Fruit fly (Drosophila melanogaster): ENCODE data around the gene CG32845.

Gene CG32845

dm6 chr3L:282276-282675, 9.1 kb upstream of the CG32845 start:
- TF ChIP-seq Sox15 (GFP tag; optimal IDR thresholded peaks at IDR 0.05), result no peak
- TF ChIP-seq esn (GFP tag; optimal IDR thresholded peaks at IDR 0.05), result no peak
- no peak for TF ChIP-seq Sox14 (GFP tag; optimal IDR thresholded peaks at IDR 0.05)
- TF ChIP-seq CG8632 (GFP tag; optimal IDR thresholded peaks at IDR 0.05), result no peak
- no peak for TF ChIP-seq dsx (GFP tag; optimal IDR thresholded peaks at IDR 0.05; ENCODE audit: poor library complexity, severe bottlenecking)
- TF ChIP-seq ss (GFP tag; optimal IDR thresholded peaks at IDR 0.05), result peak in 1 of 2 experiments; percentile 19
- peak; percentile 1 for TF ChIP-seq CG3919 (GFP tag; optimal IDR thresholded peaks at IDR 0.05)
- no peak for TF ChIP-seq Ets96B (tag; optimal IDR thresholded peaks at IDR 0.05)
- TF ChIP-seq Lpt (GFP tag; optimal IDR thresholded peaks at IDR 0.05), result no peak
- no peak for TF ChIP-seq CG10669 (GFP tag; optimal IDR thresholded peaks at IDR 0.05)
- peak; percentile 68; the same call in 2 of the 3 replicates for TF ChIP-seq CG6163 (GFP tag; IDR thresholded peaks at IDR 0.05)
- no peak for TF ChIP-seq CG6792 (GFP tag; optimal IDR thresholded peaks at IDR 0.05)
- no peak for TF ChIP-seq Eip78C (GFP tag)
- no peak for TF ChIP-seq Smox (GFP tag; optimal IDR thresholded peaks at IDR 0.05)
- TF ChIP-seq CG34406 (GFP tag; optimal IDR thresholded peaks at IDR 0.05), result no peak
- no peak for TF ChIP-seq CG31627 (GFP tag; optimal IDR thresholded peaks at IDR 0.05)
- no peak for TF ChIP-seq CG16779 (tag; optimal IDR thresholded peaks at IDR 0.05)
- TF ChIP-seq CG11762 (GFP tag; optimal IDR thresholded peaks at IDR 0.05; ENCODE audit: insufficient read depth), result no peak
- no peak for TF ChIP-seq dac (GFP tag; optimal IDR thresholded peaks at IDR 0.05)
- TF ChIP-seq CG1621 (tag; optimal IDR thresholded peaks at IDR 0.05), result peak; percentile 77
- TF ChIP-seq CG11902 (GFP tag; optimal IDR thresholded peaks at IDR 0.05), result no peak
- no peak for TF ChIP-seq Eip75B (GFP tag; optimal IDR thresholded peaks at IDR 0.05)
- no peak for TF ChIP-seq Gug (GFP tag; IDR thresholded peaks at IDR 0.05)
- TF ChIP-seq CG32006 (GFP tag; optimal IDR thresholded peaks at IDR 0.05), result no peak
- no peak for TF ChIP-seq CG6276 (GFP tag; optimal IDR thresholded peaks at IDR 0.05)
- peak; percentile 53; the same call in 1 of the 2 replicates for TF ChIP-seq CG15336 (GFP tag; IDR thresholded peaks at IDR 0.05)
- no peak for TF ChIP-seq Eip93F (GFP tag; optimal IDR thresholded peaks at IDR 0.05)
- TF ChIP-seq CG10631 (GFP tag; optimal IDR thresholded peaks at IDR 0.05), result no peak
- TF ChIP-seq Sox102F (GFP tag; optimal IDR thresholded peaks at IDR 0.05), result no peak
- no peak for TF ChIP-seq CG7368 (GFP tag; optimal IDR thresholded peaks at IDR 0.05)
- no peak for TF ChIP-seq Ets21C (GFP tag; optimal IDR thresholded peaks at IDR 0.05)
- TF ChIP-seq Met (GFP tag; optimal IDR thresholded peaks at IDR 0.05), result no peak
- no peak for TF ChIP-seq cyc (GFP tag; optimal IDR thresholded peaks at IDR 0.05)
- no peak for TF ChIP-seq fd59A (GFP tag; optimal IDR thresholded peaks at IDR 0.05)
- peak; percentile 45 for TF ChIP-seq CG6854 (GFP tag; optimal IDR thresholded peaks at IDR 0.05)
- no peak for TF ChIP-seq CG8319 (GFP tag; optimal IDR thresholded peaks at IDR 0.05)
- no peak for TF ChIP-seq net (GFP tag; optimal IDR thresholded peaks at IDR 0.05)
- no peak for TF ChIP-seq fkh (GFP tag; optimal IDR thresholded peaks at IDR 0.05)
- TF ChIP-seq OdsH (GFP tag; optimal IDR thresholded peaks at IDR 0.05), result no peak
- no peak for TF ChIP-seq pdm3 (GFP tag; optimal IDR thresholded peaks at IDR 0.05)
- TF ChIP-seq topi (GFP tag; optimal IDR thresholded peaks at IDR 0.05), result no peak
- TF ChIP-seq acj6 (GFP tag; optimal IDR thresholded peaks at IDR 0.05), result no peak
- TF ChIP-seq fd85E (GFP tag; optimal IDR thresholded peaks at IDR 0.05), result no peak
- TF ChIP-seq salr (GFP tag; optimal IDR thresholded peaks at IDR 0.05), result no peak
- peak; percentile 28; the same call in 1 of the 3 replicates for TF ChIP-seq CG8119 (GFP tag; IDR thresholded peaks at IDR 0.05)
- TF ChIP-seq Hr38 (GFP tag; optimal IDR thresholded peaks at IDR 0.05), result no peak
- TF ChIP-seq CG6808 (GFP tag; optimal IDR thresholded peaks at IDR 0.05), result no peak
- no peak for TF ChIP-seq CG4318 (GFP tag; optimal IDR thresholded peaks at IDR 0.05)
- no peak for TF ChIP-seq CG3032 (tag; optimal IDR thresholded peaks at IDR 0.05)
- TF ChIP-seq eg (GFP tag; IDR thresholded peaks at IDR 0.05), result peak; percentile 40; the same call in 1 of the 3 replicates
- no peak for TF ChIP-seq Hr4 (GFP tag; optimal IDR thresholded peaks at IDR 0.05)
- no peak for TF ChIP-seq lz (GFP tag; optimal IDR thresholded peaks at IDR 0.05)
- TF ChIP-seq achi (GFP tag; optimal IDR thresholded peaks at IDR 0.05), result no peak

Measured in whole organism, prepupa.